Worm (Caenorhabditis elegans): ENCODE measurements around the gene apa-2.

apa-2 gene

ce11 chrX:9337832-9338231 lies 643 bp upstream of the apa-2 start (continued):
- TF ChIP-seq mep-1 (tag; optimal IDR thresholded peaks at IDR 0.05) (peak; percentile 73), ceh-82 (tag; optimal IDR thresholded peaks at IDR 0.05) (peak; percentile 31 to 91 (median 48)), efl-1 (optimal IDR thresholded peaks at IDR 0.05) (peak; percentile 35 to 56), efl-1 (GFP tag; optimal IDR thresholded peaks at IDR 0.05 in 1 of 2) (peak; percentile 32 to 61), unc-98 (GFP tag; IDR thresholded peaks at IDR 0.05) (no peak), lin-15B (tag; optimal IDR thresholded peaks at IDR 0.05) (no peak), unc-130 (tag; optimal IDR thresholded peaks at IDR 0.05) (no peak), C04F5.9 (tag; optimal IDR thresholded peaks at IDR 0.05) (no peak), lsy-2 (tag; optimal IDR thresholded peaks at IDR 0.05) (peak; percentile 46 to 69), nhr-11 (tag; optimal IDR thresholded peaks at IDR 0.05) (no peak), nhr-12 (tag; optimal IDR thresholded peaks at IDR 0.05) (no peak), sup-37 (GFP tag; optimal IDR thresholded peaks at IDR 0.05) (no peak), fkh-10 (GFP tag; optimal IDR thresholded peaks at IDR 0.05) (peak; percentile 56), unc-86 (tag; optimal IDR thresholded peaks at IDR 0.05) (peak; percentile 65), aha-1 (tag; optimal IDR thresholded peaks at IDR 0.05) (no peak), F16B12.6 (tag; optimal IDR thresholded peaks at IDR 0.05) (peak; percentile 92), lin-39 (tag; optimal IDR thresholded peaks at IDR 0.05) (no peak), dsc-1 (tag; optimal IDR thresholded peaks at IDR 0.05) (no peak), sptf-1 (tag; optimal IDR thresholded peaks at IDR 0.05) (no peak), hpl-2 (GFP tag; optimal IDR thresholded peaks at IDR 0.05) (no peak), ama-1 (optimal IDR thresholded peaks at IDR 0.05) (no peak), aly-2 (tag; optimal IDR thresholded peaks at IDR 0.05) (no peak), snu-23 (GFP tag; optimal IDR thresholded peaks at IDR 0.05) (peak; percentile 74), unc-62 (GFP tag; optimal IDR thresholded peaks at IDR 0.05) (no peak), pqm-1 (tag; optimal IDR thresholded peaks at IDR 0.05) (no peak), lir-3 (tag; optimal IDR thresholded peaks at IDR 0.05; ENCODE audit: poor library complexity) (no peak), fkh-8 (tag; optimal IDR thresholded peaks at IDR 0.05) (peak; percentile 68), pag-3 (tag; optimal IDR thresholded peaks at IDR 0.05; ENCODE audit: borderline replicate concordance, insufficient read depth) (no peak), unc-30 (tag; optimal IDR thresholded peaks at IDR 0.05) (no peak), isw-1 (GFP tag; IDR thresholded peaks at IDR 0.05) (peak; percentile 66), nhr-77 (tag; optimal IDR thresholded peaks at IDR 0.05) (peak; percentile 32), tlp-1 (tag; optimal IDR thresholded peaks at IDR 0.05) (no peak), nhr-19 (GFP tag; conservative IDR thresholded peaks at IDR 0.05) (peak; percentile 47; the same call in 1 of the 2 replicates), nhr-47 (tag; optimal IDR thresholded peaks at IDR 0.05) (peak; percentile 69), mdl-1 (tag; optimal IDR thresholded peaks at IDR 0.05) (peak in 1 of 2 experiments; percentile 51), elt-3 (tag; optimal IDR thresholded peaks at IDR 0.05) (peak in 1 of 6 experiments; percentile 19), fos-1 (tag; optimal IDR thresholded peaks at IDR 0.05) (peak; percentile 41), nhr-28 (tag; optimal IDR thresholded peaks at IDR 0.05) (no peak), fkh-4 (tag; optimal IDR thresholded peaks at IDR 0.05; ENCODE audit: borderline replicate concordance) (no peak), Y116A8C.19 (tag; optimal IDR thresholded peaks at IDR 0.05; ENCODE audit: borderline replicate concordance) (no peak), alr-1 (tag; optimal IDR thresholded peaks at IDR 0.05; ENCODE audit: borderline replicate concordance) (no peak), zip-4 (GFP tag; optimal IDR thresholded peaks at IDR 0.05) (no peak)

- TF ChIP-seq pax-3 (tag; optimal IDR thresholded peaks at IDR 0.05) = peak; percentile 19
- TF ChIP-seq aly-2 (tag; optimal IDR thresholded peaks at IDR 0.05) = no peak
- no peak for TF ChIP-seq fkh-10 (GFP tag; optimal IDR thresholded peaks at IDR 0.05)
- TF ChIP-seq elt-3 (tag; optimal IDR thresholded peaks at IDR 0.05) = peak in 1 of 6 experiments; percentile 45
- peak; percentile 95 for TF ChIP-seq lin-14 (GFP tag; optimal IDR thresholded peaks at IDR 0.05)
- TF ChIP-seq ztf-4 (tag; optimal IDR thresholded peaks at IDR 0.05) = peak; percentile 71
- peak; percentile 93 for TF ChIP-seq nhr-85 (tag)
- TF ChIP-seq egl-27 (tag; optimal IDR thresholded peaks at IDR 0.05) = no peak
- no peak for TF ChIP-seq nhr-77 (tag; optimal IDR thresholded peaks at IDR 0.05)
- no peak for TF ChIP-seq hlh-4 (tag; optimal IDR thresholded peaks at IDR 0.05)
- peak; percentile 49 for TF ChIP-seq snpc-4 (tag; optimal IDR thresholded peaks at IDR 0.05)
- peak; percentile 57 to 81 for TF ChIP-seq lin-35 (GFP tag; optimal IDR thresholded peaks at IDR 0.05)
- TF ChIP-seq ceh-88 (GFP tag; IDR thresholded peaks at IDR 0.05) = 0 out of 2 replicates have a peak, but pooled peaks have one; percentile 20
- peak; percentile 22 to 57 for TF ChIP-seq efl-1 (optimal IDR thresholded peaks at IDR 0.05)
- peak; percentile 38 to 95 for TF ChIP-seq efl-1 (GFP tag; optimal IDR thresholded peaks at IDR 0.05 in 1 of 2)
- no peak for TF ChIP-seq sptf-1 (tag; optimal IDR thresholded peaks at IDR 0.05)
- TF ChIP-seq dpl-1 (GFP tag; optimal IDR thresholded peaks at IDR 0.05) = peak; percentile 32 to 53 (median 50)
- TF ChIP-seq snu-23 (GFP tag; optimal IDR thresholded peaks at IDR 0.05) = peak; percentile 93
- TF ChIP-seq unc-86 (tag; optimal IDR thresholded peaks at IDR 0.05) = peak; percentile 2
- TF ChIP-seq nhr-28 (tag; optimal IDR thresholded peaks at IDR 0.05) = no peak
- TF ChIP-seq fos-1 (tag; optimal IDR thresholded peaks at IDR 0.05) = peak; percentile 52
Observed at ce11 chrX:9347380-9347979, 9.0 kb downstream of the apa-2 start, which contains the start of gene oga-1. Gene oga-1 (minus strand): TSS chrX:9347430.
